Worm (Caenorhabditis elegans) whole organism, late embryonic: ENCODE results near the gene Y38H6C.4.

Experiments
- ama-1 ChIP-seq: fragments of 150-350 bp; optimal IDR thresholded peaks from 2 replicates; lab custom pipeline; 2014
- sdc-2 ChIP-seq: sonication (generic microtip); optimal IDR thresholded peaks from 2 replicates; lab custom pipeline; 2016; ENCODE audit warnings: missing genotype, missing genetic modification characterization, missing compliant biosample characterization

- TF ChIP-seq ama-1 (lab: Kevin White, UChicago) (no peak), sdc-2 (no peak)
Measured at ce11 chrV:20500405-20500804, 4.5 kb downstream of the Y38H6C.4 start, which contains the start of gene dct-14.
